Worm (Caenorhabditis elegans) whole organism, midembryonic: Measurements from ENCODE around the gene fic-1.

Experiments used
- T22C8.4 ChIP-seq: fragments of 200-800 bp; sonication (Bioruptor generic); IDR thresholded peaks from 2 replicates; pipeline ENCODE4 v1.3.6; 2022; ENCODE audit warnings: missing genetic modification characterization, missing compliant biosample characterization
- cog-1 ChIP-seq: sonication (generic microtip); optimal IDR thresholded peaks from 2 replicates; lab custom pipeline; 2016; ENCODE audit warnings: missing genetic modification characterization, missing compliant biosample characterization
- flt-1 ChIP-seq: fragments of 200-800 bp; sonication (Bioruptor generic); IDR thresholded peaks from 2 replicates; pipeline ENCODE4 v1.3.6; 2022; ENCODE audit warnings: missing genetic modification characterization, missing compliant biosample characterization
- klf-2 ChIP-seq: fragments of 200-800 bp; sonication (Bioruptor generic); conservative IDR thresholded peaks from 2 replicates; pipeline ENCODE4 v1.3.6; 2022; ENCODE audit warnings: missing genetic modification reagents, missing genetic modification characterization, missing compliant biosample characterization
- med-1 ChIP-seq: sonication (generic microtip); optimal IDR thresholded peaks from 2 replicates; lab custom pipeline; 2017; ENCODE audit warnings: missing genetic modification characterization, mild to moderate bottlenecking, missing compliant biosample characterization, antibody characterized with exemption, missing genetic modification reagents; ENCODE audit not compliant: insufficient read depth
- ref-1 ChIP-seq: fragments of 200-800 bp; sonication (Bioruptor generic); conservative IDR thresholded peaks from 2 replicates; pipeline ENCODE4 v1.3.6; 2022; ENCODE audit warnings: missing genetic modification reagents, missing genetic modification characterization, missing compliant biosample characterization
- tab-1 ChIP-seq: fragments of 200-800 bp; sonication (Bioruptor generic); IDR thresholded peaks from 2 replicates; pipeline ENCODE4 v1.3.6; 2022; ENCODE audit warnings: missing genetic modification characterization, missing compliant biosample characterization
- ztf-23 ChIP-seq: fragments of 200-800 bp; sonication (Bioruptor generic); IDR thresholded peaks from 2 replicates; pipeline ENCODE4 v1.3.6; 2022; ENCODE audit warnings: missing genetic modification reagents, missing genetic modification characterization, missing compliant biosample characterization
- ztf-29 ChIP-seq: fragments of 200-800 bp; sonication (Bioruptor generic); IDR thresholded peaks from 2 replicates; pipeline ENCODE4 v1.3.6; 2022; ENCODE audit warnings: missing genetic modification reagents, missing genetic modification characterization, missing compliant biosample characterization

ce11 chrIV:10909708-10910107 is 27.5 kb upstream of the fic-1 start, which contains the start of gene pyk-2:
- TF ChIP-seq tab-1 (GFP tag; lab: Robert Waterston, UW) (no peak), ref-1 (no peak), med-1 (no peak), T22C8.4 (GFP tag; lab: Robert Waterston, UW) (no peak), ztf-23 (no peak), klf-2 (GFP tag; lab: Robert Waterston, UW) (no peak), flt-1 (GFP tag; lab: Robert Waterston, UW) (no peak), ztf-29 (GFP tag; lab: Robert Waterston, UW) (no peak), cog-1 (tag; lab: Kevin White, UChicago) (no peak)
